Worm (Caenorhabditis elegans): ENCODE results near the gene C28D4.18.

- TF ChIP-seq ztf-4 (tag; optimal IDR thresholded peaks at IDR 0.05) (no peak), blmp-1 (tag; optimal IDR thresholded peaks at IDR 0.05; ENCODE audit: insufficient read depth) (no peak), lin-39 (tag; optimal IDR thresholded peaks at IDR 0.05) (no peak), zag-1 (tag; optimal IDR thresholded peaks at IDR 0.05) (no peak)
These were observed 44.2 kb upstream of the C28D4.18 start, which contains the start of gene ins-8 for ce11 chrIV:9680841-9681240.

Data from whole organism, L2 larva.